Fruit fly (Drosophila melanogaster): ENCODE data around the gene hep.

hep gene

dm6 chrX:13128750-13129152 lies 38.5 kb upstream of the hep start, which contains the start of the genes CG32638, CG15717 and MFS10 (continued):
- no peak for TF ChIP-seq fd64A (GFP tag; optimal IDR thresholded peaks at IDR 0.05)
- no peak for TF ChIP-seq TFAM (GFP tag; optimal IDR thresholded peaks at IDR 0.05)
- TF ChIP-seq Dp (GFP tag; optimal IDR thresholded peaks at IDR 0.05) = peak; percentile 62
- no peak for TF ChIP-seq HLH4C (GFP tag; IDR thresholded peaks at IDR 0.05; ENCODE audit: partially characterized antibody)
- no peak for TF ChIP-seq chm (GFP tag; IDR thresholded peaks at IDR 0.05)
- peak; percentile 55 for TF ChIP-seq CG12769 (tag; optimal IDR thresholded peaks at IDR 0.05)
- no peak for TF ChIP-seq CG13123 (GFP tag; optimal IDR thresholded peaks at IDR 0.05)
- TF ChIP-seq Dip2 (GFP tag; IDR thresholded peaks at IDR 0.05) = no peak
- no peak for TF ChIP-seq dati (GFP tag; IDR thresholded peaks at IDR 0.05)
- no peak for TF ChIP-seq h (optimal IDR thresholded peaks at IDR 0.05)
- no peak for TF ChIP-seq CG18262 (tag; optimal IDR thresholded peaks at IDR 0.05)
- no peak for TF ChIP-seq CG13775 (GFP tag; optimal IDR thresholded peaks at IDR 0.05)
- TF ChIP-seq Tbp (GFP tag; optimal IDR thresholded peaks at IDR 0.05) = no peak
- no peak for TF ChIP-seq corto (GFP tag; optimal IDR thresholded peaks at IDR 0.05)
- peak; percentile 33 for TF ChIP-seq CG2712 (tag; optimal IDR thresholded peaks at IDR 0.05)
- TF ChIP-seq ab (GFP tag; optimal IDR thresholded peaks at IDR 0.05) = no peak
- peak; percentile 47 for TF ChIP-seq Dref (GFP tag; IDR thresholded peaks at IDR 0.05)
- no peak for TF ChIP-seq fd102C (GFP tag; optimal IDR thresholded peaks at IDR 0.05)
- peak; percentile 55 for TF ChIP-seq dm (GFP tag; optimal IDR thresholded peaks at IDR 0.05)
- TF ChIP-seq sens-2 (GFP tag; IDR thresholded peaks at IDR 0.05) = no peak
- TF ChIP-seq phol (tag; optimal IDR thresholded peaks at IDR 0.05) = peak; percentile 28
- no peak for TF ChIP-seq CG11560 (tag; IDR thresholded peaks at IDR 0.05)
- no peak for TF ChIP-seq CG10979 (tag; optimal IDR thresholded peaks at IDR 0.05)
- TF ChIP-seq croc (GFP tag; conservative IDR thresholded peaks at IDR 0.05) = no peak
- no peak for TF ChIP-seq Drgx (GFP tag; IDR thresholded peaks at IDR 0.05)
- TF ChIP-seq CG13424 (tag; optimal IDR thresholded peaks at IDR 0.05) = no peak
- no peak for TF ChIP-seq chn (GFP tag; optimal IDR thresholded peaks at IDR 0.05)
- TF ChIP-seq gfzf (GFP tag; optimal IDR thresholded peaks at IDR 0.05) = peak; percentile 96
- no peak for TF ChIP-seq dmrt11E (tag; optimal IDR thresholded peaks at IDR 0.05)
- no peak for TF ChIP-seq CG5953 (GFP tag; IDR thresholded peaks at IDR 0.05)
- TF ChIP-seq Hr51 (GFP tag; optimal IDR thresholded peaks at IDR 0.05) = no peak
- TF ChIP-seq aop (GFP tag; IDR thresholded peaks at IDR 0.05) = no peak
- TF ChIP-seq BtbVII (GFP tag; optimal IDR thresholded peaks at IDR 0.05) = no peak
- TF ChIP-seq CG15011 (GFP tag; optimal IDR thresholded peaks at IDR 0.05) = no peak
- no peak for TF ChIP-seq CG3726 (GFP tag; IDR thresholded peaks at IDR 0.05)
- peak; percentile 85 for TF ChIP-seq CG1603 (tag; optimal IDR thresholded peaks at IDR 0.05)
- peak; percentile 33 for TF ChIP-seq CG2120 (GFP tag; optimal IDR thresholded peaks at IDR 0.05)
- no peak for TF ChIP-seq psq (GFP tag; optimal IDR thresholded peaks at IDR 0.05)
- no peak for TF ChIP-seq CG11085 (GFP tag; IDR thresholded peaks at IDR 0.05)
- no peak for TF ChIP-seq kni (GFP tag; optimal IDR thresholded peaks at IDR 0.05)
- TF ChIP-seq CG16779 (GFP tag; IDR thresholded peaks at IDR 0.05) = no peak
- TF ChIP-seq sim (GFP tag; IDR thresholded peaks at IDR 0.05) = no peak
- no peak for TF ChIP-seq Atf-2 (GFP tag; optimal IDR thresholded peaks at IDR 0.05)
- no peak for TF ChIP-seq CG10654 (GFP tag; optimal IDR thresholded peaks at IDR 0.05)
- peak; percentile 30 for TF ChIP-seq sug (tag; optimal IDR thresholded peaks at IDR 0.05)
- no peak for TF ChIP-seq H15 (GFP tag; IDR thresholded peaks at IDR 0.05)
- no peak for TF ChIP-seq CG6854 (GFP tag; optimal IDR thresholded peaks at IDR 0.05)
- TF ChIP-seq Optix (GFP tag; IDR thresholded peaks at IDR 0.05) = no peak
- no peak for TF ChIP-seq CG6765 (GFP tag; optimal IDR thresholded peaks at IDR 0.05)
- peak; percentile 68 for TF ChIP-seq Opbp (GFP tag; IDR thresholded peaks at IDR 0.05; ENCODE audit: partially characterized antibody)
- TF ChIP-seq Ravus (GFP tag; IDR thresholded peaks at IDR 0.05) = no peak
- no peak for TF ChIP-seq sqz (GFP tag; optimal IDR thresholded peaks at IDR 0.05)
- TF ChIP-seq pzg (GFP tag; optimal IDR thresholded peaks at IDR 0.05) = peak; percentile 95

Measured in whole organism, embryonic.